Worm (Caenorhabditis elegans) whole organism, L3 larva: ENCODE measurements around the gene abhd-12.

Source experiments
- ama-1 ChIP-seq: fragments of 150-350 bp; optimal IDR thresholded peaks from 2 replicates; lab custom pipeline; 2018
- ceh-16 ChIP-seq: sonication (generic microtip); optimal IDR thresholded peaks from 2 replicates; lab custom pipeline; 2017; ENCODE audit warnings: missing biosample characterization, missing genetic modification characterization
- ceh-28 ChIP-seq: fragments of 150-350 bp; optimal IDR thresholded peaks from 2 replicates; lab custom pipeline; 2014; ENCODE audit warnings: missing biosample characterization, missing genetic modification reagents, missing genetic modification characterization
- egl-5 ChIP-seq: fragments of 150-350 bp; optimal IDR thresholded peaks from 2 replicates; lab custom pipeline; 2017; ENCODE audit warnings: missing biosample characterization, missing genetic modification reagents, missing genetic modification characterization, inconsistent platforms
- fkh-10 ChIP-seq: sonication (generic microtip); optimal IDR thresholded peaks from 2 replicates; lab custom pipeline; 2017; ENCODE audit warnings: missing biosample characterization, missing genetic modification reagents, missing genetic modification characterization
- lin-39 ChIP-seq: fragments of 150-350 bp; optimal IDR thresholded peaks from 2 replicates; lab custom pipeline; 2018; ENCODE audit warnings: missing biosample characterization, missing genetic modification reagents, missing genetic modification characterization
- nhr-237 ChIP-seq: fragments of 150-350 bp; optimal IDR thresholded peaks from 2 replicates; lab custom pipeline; 2014; ENCODE audit warnings: missing biosample characterization, missing genetic modification characterization
- nhr-28 ChIP-seq: fragments of 150-350 bp; optimal IDR thresholded peaks from 2 replicates; lab custom pipeline; 2014; ENCODE audit warnings: missing biosample characterization, missing genetic modification characterization
- nhr-67 ChIP-seq: fragments of 150-350 bp; optimal IDR thresholded peaks from 2 replicates; lab custom pipeline; 2014; ENCODE audit warnings: missing biosample characterization, missing genetic modification characterization
- nhr-76 ChIP-seq: fragments of 150-350 bp; sonication (generic microtip); optimal IDR thresholded peaks from 5 replicates; lab custom pipeline; 2014; ENCODE audit warnings: missing biosample characterization, missing genetic modification characterization
- pha-4 ChIP-seq: fragments of 150-350 bp; optimal IDR thresholded peaks from 2 replicates; lab custom pipeline; 2014; ENCODE audit warnings: missing biosample characterization, missing genetic modification reagents, missing genetic modification characterization
- unc-62 ChIP-seq: fragments of 150-350 bp; sonication (generic microtip); optimal IDR thresholded peaks from 4 replicates; lab custom pipeline; 2014; ENCODE audit warnings: missing biosample characterization, missing genetic modification reagents, missing genetic modification characterization
- ztf-11 ChIP-seq: fragments of 150-350 bp; optimal IDR thresholded peaks from 2 replicates; lab custom pipeline; 2014; ENCODE audit warnings: missing biosample characterization, missing genetic modification characterization
- ztf-4 ChIP-seq: fragments of 150-350 bp; optimal IDR thresholded peaks from 2 replicates; lab custom pipeline; 2014; ENCODE audit warnings: missing biosample characterization, missing genetic modification characterization

- TF ChIP-seq lin-39 (tag; lab: Kevin White, UChicago): no peak
- TF ChIP-seq pha-4: no peak
- TF ChIP-seq nhr-28 (tag; lab: Kevin White, UChicago): no peak
- no peak for TF ChIP-seq nhr-237 (tag; lab: Kevin White, UChicago)
- no peak for TF ChIP-seq ceh-16 (tag; lab: Kevin White, UChicago)
- no peak for TF ChIP-seq nhr-76 (tag; lab: Kevin White, UChicago)
- no peak for TF ChIP-seq ama-1 (lab: Kevin White, UChicago)
- no peak for TF ChIP-seq ztf-11 (tag; lab: Kevin White, UChicago)
- TF ChIP-seq nhr-67 (tag; lab: Kevin White, UChicago): no peak
- TF ChIP-seq ztf-4: no peak
- TF ChIP-seq egl-5 (tag; lab: Kevin White, UChicago): no peak
- TF ChIP-seq unc-62 (GFP tag; lab: Kevin White, UChicago): no peak
- TF ChIP-seq ceh-28 (tag; lab: Kevin White, UChicago): no peak
- no peak for TF ChIP-seq fkh-10 (GFP tag; lab: Kevin White, UChicago)
Observed at ce11 chrV:7956218-7956617, 27.5 kb upstream of the abhd-12 start, which contains the start of gene pals-34.
